Fruit fly (Drosophila melanogaster): Measurements from ENCODE around the gene CG33923.

The CG33923 gene

DNA sequence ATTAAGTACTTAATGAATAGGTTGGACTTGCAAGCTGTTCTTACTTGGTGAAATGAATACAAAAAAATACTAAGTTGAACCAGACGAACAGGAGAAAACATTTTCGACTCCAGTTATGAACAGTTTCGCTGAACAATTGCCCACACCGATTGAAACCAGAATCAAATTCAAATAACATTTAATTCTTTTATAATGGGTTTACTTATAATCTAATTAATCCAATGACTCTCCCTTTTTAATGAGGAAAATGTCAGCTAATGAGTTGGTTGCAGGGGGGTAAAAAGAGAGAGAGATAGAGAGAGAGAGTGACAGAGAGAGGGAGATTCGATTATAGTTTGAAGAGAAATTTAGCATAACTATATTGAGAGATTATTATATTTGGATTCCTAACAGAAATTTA, at the start of gene CG33923:
TSS of gene CG33923 (minus strand) at position 101 of the 400 bp plus-strand sequence.
- TF ChIP-seq CG17801 (GFP tag; optimal IDR thresholded peaks at IDR 0.05; ENCODE audit: partially characterized antibody): no peak

DNA sequence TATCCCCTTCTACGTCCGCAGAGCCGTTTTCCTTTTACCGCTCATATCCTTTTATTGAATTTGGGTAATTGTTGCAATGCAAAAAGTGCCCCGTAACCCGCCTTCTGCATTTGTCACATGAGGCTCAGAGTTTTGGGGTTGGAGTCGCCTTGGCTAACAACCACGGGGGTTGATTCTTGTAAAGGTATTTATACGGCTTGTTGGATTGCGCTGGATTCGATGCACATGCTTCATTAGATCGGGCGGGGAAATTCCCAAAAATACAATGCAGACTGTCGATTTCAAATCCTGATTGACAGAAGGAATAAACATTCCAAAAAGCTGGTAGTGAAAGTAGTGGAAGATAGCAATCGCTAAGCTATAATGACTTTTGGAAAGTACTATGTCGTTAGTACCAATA, 48.4 kb upstream of the CG33923 start:
- no peak for TF ChIP-seq CG17801 (GFP tag; optimal IDR thresholded peaks at IDR 0.05; ENCODE audit: partially characterized antibody)

DNA sequence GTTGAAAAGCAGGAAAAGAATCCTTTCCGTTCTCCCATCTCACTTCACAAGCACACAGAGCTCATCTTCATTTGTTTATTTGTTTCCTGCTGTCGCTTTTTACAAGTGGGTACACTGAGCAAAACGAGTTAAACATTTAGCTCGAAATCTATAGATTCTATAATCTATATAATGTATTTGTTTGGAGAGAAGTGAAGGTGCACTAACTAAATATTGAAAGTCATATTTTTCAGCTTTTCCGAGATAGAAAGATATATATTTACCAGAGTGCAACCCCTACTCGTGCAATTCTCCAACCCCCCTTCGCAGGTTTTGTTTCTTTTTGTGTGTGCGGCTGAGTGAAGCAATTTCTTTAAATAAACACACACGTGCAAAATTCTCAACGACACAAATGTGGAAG, 45.9 kb upstream of the CG33923 start:
- TF ChIP-seq CG17801 (GFP tag; optimal IDR thresholded peaks at IDR 0.05; ENCODE audit: partially characterized antibody): no peak

DNA sequence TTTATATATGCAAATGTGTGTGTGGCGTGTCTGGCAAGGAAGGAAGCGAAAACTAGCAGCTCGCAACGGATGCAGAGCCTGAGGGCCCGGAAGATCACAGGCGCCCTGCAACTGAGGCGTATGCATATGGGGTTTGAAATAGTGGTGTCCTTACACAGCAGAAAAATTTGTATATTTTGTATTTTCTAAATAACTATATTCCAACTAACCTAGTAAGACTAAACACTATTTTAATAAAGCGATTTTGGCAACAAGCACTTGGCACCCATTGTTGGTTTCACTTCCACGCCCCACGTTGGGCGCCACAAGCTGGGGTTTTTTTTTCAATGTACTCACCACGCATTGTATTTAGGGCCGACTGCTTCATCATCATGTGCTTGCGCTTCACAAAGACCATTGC, 44.6 kb upstream of the CG33923 start:
- no peak for TF ChIP-seq CG17801 (GFP tag; optimal IDR thresholded peaks at IDR 0.05; ENCODE audit: partially characterized antibody)

DNA sequence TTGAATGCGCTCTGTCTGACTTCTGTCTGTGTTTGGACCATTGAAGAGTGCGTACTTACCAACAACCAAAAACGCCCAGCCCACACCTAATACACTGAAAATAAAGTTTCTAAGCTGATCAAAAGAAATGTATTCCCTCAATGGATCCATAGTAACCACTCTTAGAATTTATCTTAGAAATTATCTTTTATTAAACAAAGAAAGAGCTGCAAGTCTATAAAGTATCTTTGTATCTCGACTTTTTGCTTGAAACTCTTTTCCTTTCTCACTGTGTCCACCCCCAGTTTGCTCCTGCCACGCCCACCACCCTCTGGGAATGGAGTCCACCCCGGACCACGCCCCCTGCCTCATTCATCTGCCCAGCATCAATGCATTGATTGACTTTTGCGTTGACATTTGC, 35.7 kb upstream of the CG33923 start:
- no peak for TF ChIP-seq CG17801 (GFP tag; optimal IDR thresholded peaks at IDR 0.05; ENCODE audit: partially characterized antibody)

DNA sequence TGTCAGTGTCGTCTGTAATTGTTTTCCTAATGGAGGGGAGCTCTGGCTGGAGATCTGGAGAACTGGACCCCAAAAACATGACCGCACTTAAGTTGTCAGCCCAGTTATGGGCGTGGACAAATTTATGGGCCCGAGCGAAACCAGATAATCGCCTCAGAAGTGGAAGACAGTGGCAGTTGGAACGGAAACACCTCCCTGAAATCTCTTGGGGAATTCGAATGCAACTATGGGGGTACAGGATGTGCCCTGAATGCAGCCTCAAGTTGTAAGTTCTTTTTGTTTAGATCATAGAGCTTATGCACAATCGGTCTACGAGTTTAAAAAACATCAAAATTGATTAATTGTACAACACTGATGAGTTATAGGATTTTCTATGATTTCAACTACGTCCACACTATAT, 25.8 kb upstream of the CG33923 start, which contains the start of gene CG14346:
TSS of gene CG14346 (plus strand) at position 301 of the 400 bp plus-strand sequence.
- no peak for TF ChIP-seq CG17801 (GFP tag; optimal IDR thresholded peaks at IDR 0.05; ENCODE audit: partially characterized antibody)

DNA sequence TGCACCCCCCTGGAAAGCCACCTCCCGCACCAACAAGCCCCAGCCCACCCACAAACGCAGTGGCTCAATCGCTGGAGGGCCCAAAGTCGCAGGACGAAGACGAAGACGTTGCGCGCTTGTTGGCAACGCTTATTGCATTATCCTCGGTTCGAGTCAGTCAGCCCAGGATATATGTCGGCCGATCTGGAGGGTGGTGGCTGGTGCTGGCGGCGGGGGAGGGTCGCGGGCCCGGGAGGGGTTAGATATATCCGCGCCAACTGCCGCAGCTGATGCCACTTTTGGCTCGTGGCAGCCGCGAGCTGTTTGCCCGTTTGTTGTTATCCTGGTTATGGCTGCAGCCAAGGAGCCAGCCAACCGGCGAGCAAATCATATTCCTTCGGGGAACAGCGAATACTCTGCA, 23.1 kb upstream of the CG33923 start:
- TF ChIP-seq CG17801 (GFP tag; optimal IDR thresholded peaks at IDR 0.05; ENCODE audit: partially characterized antibody): no peak

DNA sequence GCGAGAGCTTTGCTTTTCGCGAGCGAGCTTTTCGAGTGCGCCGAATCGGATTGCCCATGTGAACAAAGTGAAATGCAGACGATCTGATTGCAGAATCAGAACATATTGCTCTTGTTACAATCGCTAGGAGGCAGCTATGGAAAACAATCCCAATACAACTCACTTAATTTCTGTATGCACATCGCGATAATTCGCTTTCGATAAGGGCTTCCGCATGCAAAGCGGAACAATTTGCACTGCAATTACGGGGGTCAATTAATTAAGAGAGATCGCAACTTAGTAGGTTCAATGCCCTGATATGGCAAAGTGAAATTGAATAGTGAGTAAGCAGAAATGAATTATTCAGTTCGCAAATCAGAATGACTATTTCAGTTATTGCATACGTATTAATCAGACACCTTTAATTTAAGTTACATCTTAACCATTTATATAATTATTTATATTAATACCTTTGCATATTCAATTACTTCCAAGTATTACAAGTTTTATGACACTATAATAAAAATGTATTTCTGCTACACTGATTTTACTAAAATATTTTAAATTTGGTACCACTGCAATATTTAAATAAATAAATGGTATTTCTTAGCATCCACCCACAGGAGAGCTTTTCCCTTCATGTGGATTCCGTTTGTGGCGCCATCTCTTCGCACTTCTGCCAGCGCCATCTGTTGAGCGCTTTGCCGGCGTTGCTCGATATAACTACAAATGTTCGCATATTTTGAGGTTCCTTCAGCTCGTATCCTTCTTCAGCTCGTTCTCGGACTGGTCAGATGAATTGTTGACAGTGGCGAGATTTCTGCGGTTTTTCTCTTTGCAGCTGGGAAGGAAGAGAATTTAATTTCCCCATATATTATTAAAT, 20.1 kb upstream of the CG33923 start, which contains the start of gene NLaz:
TSS of gene NLaz (minus strand) at position 51 of the 862 bp plus-strand sequence.
- no peak for TF ChIP-seq CG17801 (GFP tag; optimal IDR thresholded peaks at IDR 0.05; ENCODE audit: partially characterized antibody)

DNA sequence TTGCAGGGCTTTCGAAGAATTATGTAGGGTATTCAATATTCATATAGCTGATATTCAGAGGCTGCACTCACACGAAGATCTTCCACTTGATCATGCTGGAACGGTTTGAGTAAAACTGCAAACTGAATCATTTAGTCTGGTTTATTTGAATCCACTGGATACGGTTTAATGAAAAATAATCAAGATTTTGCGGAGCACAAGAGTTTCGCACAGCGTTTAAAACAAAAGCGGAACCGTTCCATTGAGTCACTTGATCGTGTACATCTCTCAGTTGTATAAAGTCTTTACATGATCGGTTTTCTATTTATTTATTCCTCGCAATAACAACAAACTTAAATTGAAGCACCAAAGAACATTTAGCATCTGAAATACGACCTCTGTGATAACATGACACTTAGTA, 17.8 kb upstream of the CG33923 start, which contains the start of gene CG31659:
TSS of gene CG31659 (minus strand) at position 101 of the 400 bp plus-strand sequence.
- no peak for TF ChIP-seq CG17801 (GFP tag; optimal IDR thresholded peaks at IDR 0.05; ENCODE audit: partially characterized antibody)

DNA sequence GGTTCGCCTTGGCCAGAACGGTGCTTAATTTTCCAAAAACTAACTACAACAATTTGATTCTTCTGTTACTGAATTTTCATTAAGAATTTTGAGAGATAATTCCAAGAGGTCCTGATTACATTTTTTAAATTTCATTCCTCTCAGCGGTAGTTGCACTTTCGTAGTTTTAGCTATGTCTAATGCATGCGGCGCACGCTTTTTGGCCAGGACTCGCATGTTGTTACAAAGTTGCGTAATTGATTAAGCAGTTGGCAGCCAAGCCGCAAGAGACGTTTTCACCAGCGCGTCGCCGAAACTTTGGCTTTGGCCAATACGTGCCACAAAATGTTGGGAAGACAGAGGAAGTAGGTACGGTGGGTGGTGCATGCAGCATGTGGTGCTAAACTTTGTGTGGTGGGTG, 13.9 kb upstream of the CG33923 start, which contains the start of gene CG5565:
TSS of gene CG5565 (minus strand) at position 101 of the 400 bp plus-strand sequence.
- TF ChIP-seq CG17801 (GFP tag; optimal IDR thresholded peaks at IDR 0.05; ENCODE audit: partially characterized antibody): no peak

DNA sequence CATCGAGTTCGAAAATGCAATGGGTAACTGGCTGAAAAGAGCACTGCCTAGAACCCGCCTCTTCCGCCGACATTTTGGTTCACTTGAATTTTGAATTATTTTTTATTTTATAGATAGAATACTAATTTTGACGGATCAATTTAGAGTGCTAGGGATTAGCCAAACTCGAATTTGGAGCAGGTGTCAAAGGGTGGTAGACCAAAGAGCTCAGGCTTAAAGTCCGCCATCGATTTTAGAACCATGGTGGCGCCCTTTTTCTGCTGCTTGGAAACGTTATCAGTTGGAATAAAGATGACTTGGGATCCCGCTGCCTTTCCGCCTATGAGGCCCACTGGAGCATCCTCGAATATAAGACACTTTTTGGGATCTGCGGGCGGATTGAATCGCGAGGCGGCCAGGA, 12.9 kb upstream of the CG33923 start, which contains the start of gene CG31924:
TSS of gene CG31924 (minus strand) at position 101 of the 400 bp plus-strand sequence.
- no peak for TF ChIP-seq CG17801 (GFP tag; optimal IDR thresholded peaks at IDR 0.05; ENCODE audit: partially characterized antibody)

DNA sequence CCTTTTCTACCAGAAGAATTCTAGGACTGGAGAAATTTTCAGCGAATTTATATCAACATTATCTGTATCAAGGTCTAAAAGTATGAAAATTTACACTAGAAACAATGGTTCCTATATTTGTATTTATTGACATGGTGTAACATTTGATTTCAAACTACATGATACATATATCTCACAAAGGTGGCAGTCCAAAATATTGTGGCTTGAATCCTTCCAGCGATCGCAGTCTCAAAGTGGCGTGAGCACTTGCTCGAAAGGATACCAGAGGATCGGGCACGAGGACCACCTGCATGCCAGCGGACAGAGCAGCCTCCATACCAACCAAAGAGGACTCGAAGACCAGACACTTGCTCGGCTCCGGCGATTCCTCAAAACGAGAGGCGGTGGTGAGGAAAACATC, 12.1 kb upstream of the CG33923 start, which contains the start of gene CG5561:
TSS of gene CG5561 (minus strand) at position 101 of the 400 bp plus-strand sequence.
- no peak for TF ChIP-seq CG17801 (GFP tag; optimal IDR thresholded peaks at IDR 0.05; ENCODE audit: partially characterized antibody)

DNA sequence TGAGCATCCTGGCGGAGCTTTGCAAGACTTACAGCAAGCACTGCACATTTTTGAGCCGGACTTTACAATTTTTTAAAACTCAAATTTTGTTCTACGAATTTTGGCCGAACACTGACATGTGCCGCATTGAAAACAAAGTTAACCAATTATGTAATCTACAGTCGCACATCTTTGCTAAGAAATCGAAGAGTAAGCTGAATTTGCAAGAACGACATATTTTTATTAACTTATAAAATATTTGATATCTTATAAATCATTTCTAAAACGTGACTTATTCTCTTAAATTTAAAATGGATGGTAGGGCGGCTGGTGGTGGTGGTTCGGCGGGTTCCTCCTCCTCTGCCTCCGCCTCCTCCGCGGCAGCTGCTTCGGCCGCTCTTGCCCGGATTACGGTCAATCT, 10.9 kb upstream of the CG33923 start, which contains the start of gene CG5556:
TSS of gene CG5556 (minus strand) at position 101 of the 400 bp plus-strand sequence.
- no peak for TF ChIP-seq CG17801 (GFP tag; optimal IDR thresholded peaks at IDR 0.05; ENCODE audit: partially characterized antibody)

DNA sequence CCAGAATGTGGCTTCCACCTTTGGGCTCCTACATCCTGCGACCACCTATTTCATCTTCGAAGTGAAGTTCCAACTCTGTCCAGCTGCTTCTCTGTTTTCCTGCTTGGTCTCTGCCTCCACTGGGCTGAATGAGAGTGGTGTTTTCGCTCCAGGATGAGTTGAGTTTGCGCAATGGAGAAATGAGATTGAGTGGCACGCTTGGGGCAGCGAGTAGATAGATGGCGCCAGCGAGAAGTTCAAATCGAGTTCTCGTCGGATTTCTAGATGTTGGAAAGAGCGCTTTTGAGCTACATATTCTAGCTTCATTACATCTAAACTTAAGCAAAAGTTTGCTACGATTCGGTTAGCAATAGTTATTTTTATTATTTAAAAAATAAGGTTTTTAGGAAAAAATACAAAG, 4.1 kb upstream of the CG33923 start:
- TF ChIP-seq CG17801 (GFP tag; optimal IDR thresholded peaks at IDR 0.05; ENCODE audit: partially characterized antibody): no peak

DNA sequence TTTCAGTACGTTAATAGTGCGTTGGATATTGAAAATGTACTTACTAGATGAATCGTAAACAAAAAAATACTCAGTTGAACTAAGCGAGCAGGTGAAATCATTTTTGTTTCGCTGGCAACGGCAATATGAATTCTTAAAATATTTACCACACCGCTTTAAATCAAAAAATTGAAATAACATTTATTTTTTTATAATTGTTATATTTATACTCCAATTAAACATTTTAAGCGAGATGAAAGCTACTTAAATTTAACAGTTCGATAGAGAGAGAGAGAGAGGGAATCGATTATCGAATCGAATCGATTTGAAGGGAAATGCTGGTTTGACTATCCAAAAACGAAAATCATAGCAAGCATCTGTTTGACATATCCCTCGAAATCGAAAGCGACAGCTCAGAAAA, 2.2 kb upstream of the CG33923 start, which contains the start of the genes CG33922 and Cdlc2:
TSS of gene CG33922 (minus strand) at position 101 of the 400 bp plus-strand sequence.
TSS of gene Cdlc2 (plus strand) at position 330 of the 400 bp plus-strand sequence.
- no peak for TF ChIP-seq CG17801 (GFP tag; optimal IDR thresholded peaks at IDR 0.05; ENCODE audit: partially characterized antibody)

DNA sequence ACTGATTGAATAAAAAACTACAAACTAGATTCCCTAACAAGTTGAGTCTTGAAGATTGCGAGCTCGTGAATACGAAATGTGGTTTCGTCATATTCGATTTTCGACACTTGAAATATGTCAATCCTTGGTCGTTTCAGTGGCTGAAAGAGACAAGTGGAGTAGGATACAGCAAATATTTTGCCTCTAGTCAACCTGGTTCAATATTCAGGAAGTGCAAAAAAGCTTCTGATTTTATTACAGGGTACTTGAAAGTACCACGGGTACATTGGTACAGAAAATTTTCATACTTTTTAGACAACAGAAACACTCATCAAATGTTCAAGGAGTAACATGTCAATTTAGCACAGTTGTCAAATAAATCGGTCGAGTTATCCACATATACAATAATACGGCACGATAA, 8.1 kb downstream of the CG33923 start, which contains the start of gene CG5440:
TSS of gene CG5440 (plus strand) at position 301 of the 400 bp plus-strand sequence.
- no peak for TF ChIP-seq CG17801 (GFP tag; optimal IDR thresholded peaks at IDR 0.05; ENCODE audit: partially characterized antibody)

Data from ovary, adult (tissue).